Worm (Caenorhabditis elegans): ENCODE results near the gene cnc-1.

DNA sequence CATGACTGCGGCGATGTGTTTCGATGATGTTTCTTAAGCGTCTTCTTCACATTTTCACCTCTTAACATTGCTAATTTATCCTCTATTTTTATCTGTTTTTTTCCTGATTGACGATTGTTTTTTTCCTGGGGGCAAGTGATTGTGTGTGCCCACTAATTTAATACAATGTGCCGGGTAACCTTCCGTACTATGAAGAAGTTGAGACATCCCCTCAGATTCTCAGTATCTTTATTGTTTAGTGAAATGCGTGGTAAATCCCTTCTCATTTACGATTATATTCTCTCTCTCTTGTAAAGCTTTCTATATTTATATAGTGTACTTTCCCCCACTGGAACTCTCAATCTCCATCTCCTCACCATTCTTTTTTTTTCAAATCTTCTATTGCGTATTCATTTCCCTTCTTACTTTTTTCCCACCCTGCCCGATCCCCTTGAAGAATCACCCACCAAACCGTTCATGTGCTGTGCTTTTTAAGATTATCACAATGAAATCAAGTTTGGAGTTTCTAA, 32.3 kb upstream of the cnc-1 start:
- TF ChIP-seq zfp-2 (tag; optimal IDR thresholded peaks at IDR 0.05) = no peak
- no peak for TF ChIP-seq nhr-11 (tag; optimal IDR thresholded peaks at IDR 0.05)
